Worm (Caenorhabditis elegans) whole organism, L3 larva: Measurements from ENCODE around the gene C25E10.7.

Source experiments
- R02D3.7 ChIP-seq: fragments of 150-350 bp; optimal IDR thresholded peaks from 2 replicates; lab custom pipeline; 2014; ENCODE audit warnings: missing biosample characterization, missing genetic modification characterization
- ZK546.5 ChIP-seq: sonication (generic microtip); optimal IDR thresholded peaks from 2 replicates; lab custom pipeline; 2017; ENCODE audit warnings: missing biosample characterization, missing genetic modification characterization
- ama-1 ChIP-seq: fragments of 150-350 bp; optimal IDR thresholded peaks from 2 replicates; lab custom pipeline; 2018
- ceh-16 ChIP-seq: sonication (generic microtip); optimal IDR thresholded peaks from 2 replicates; lab custom pipeline; 2017; ENCODE audit warnings: missing biosample characterization, missing genetic modification characterization
- ceh-28 ChIP-seq: fragments of 150-350 bp; optimal IDR thresholded peaks from 2 replicates; lab custom pipeline; 2014; ENCODE audit warnings: missing biosample characterization, missing genetic modification reagents, missing genetic modification characterization
- ceh-82 ChIP-seq: fragments of 150-350 bp; optimal IDR thresholded peaks from 2 replicates; lab custom pipeline; 2014; ENCODE audit warnings: missing biosample characterization, missing genetic modification characterization
- ceh-9 ChIP-seq: sonication (generic microtip); optimal IDR thresholded peaks from 2 replicates; lab custom pipeline; 2018; ENCODE audit warnings: missing biosample characterization, missing genetic modification characterization
- daf-12 ChIP-seq: fragments of 150-350 bp; optimal IDR thresholded peaks from 2 replicates; lab custom pipeline; 2014; ENCODE audit warnings: missing biosample characterization, missing genetic modification reagents, missing genetic modification characterization
- egl-27 ChIP-seq: sonication (generic microtip); optimal IDR thresholded peaks from 4 replicates; lab custom pipeline; 2017; ENCODE audit warnings: missing biosample characterization, missing genetic modification reagents, missing genetic modification characterization
- egl-5 ChIP-seq: fragments of 150-350 bp; optimal IDR thresholded peaks from 2 replicates; lab custom pipeline; 2017; ENCODE audit warnings: missing biosample characterization, missing genetic modification reagents, missing genetic modification characterization, inconsistent platforms
- elt-1 ChIP-seq: fragments of 150-350 bp; optimal IDR thresholded peaks from 2 replicates; lab custom pipeline; 2014; ENCODE audit warnings: missing biosample characterization, missing genetic modification characterization
- elt-2 ChIP-seq: sonication (generic microtip); optimal IDR thresholded peaks from 2 replicates; lab custom pipeline; 2016; ENCODE audit warnings: missing genetic modification reagents, mild to moderate bottlenecking, missing genetic modification characterization, missing compliant biosample characterization
- elt-3 ChIP-seq, 3 experiments: fragments of 150-350 bp in 1 of 3; sonication (generic microtip) in 2 of 3; optimal IDR thresholded peaks; 2 replicates in 2 of 3; 4 replicates in 1 of 3; lab custom pipeline; 2014 to 2017; ENCODE audit warnings: missing biosample characterization in 3 of 3, missing genetic modification characterization in 3 of 3
- eor-1 ChIP-seq, 2 experiments: fragments of 150-350 bp; optimal IDR thresholded peaks; 2 replicates each; lab custom pipeline; 2014 to 2018; ENCODE audit warnings: missing biosample characterization in 2 of 2, missing genetic modification characterization in 2 of 2
- fkh-2 ChIP-seq: fragments of 150-350 bp; optimal IDR thresholded peaks from 2 replicates; lab custom pipeline; 2014; ENCODE audit warnings: missing biosample characterization, missing genetic modification reagents, missing genetic modification characterization
- fos-1 ChIP-seq: fragments of 150-350 bp; optimal IDR thresholded peaks from 2 replicates; lab custom pipeline; 2014; ENCODE audit warnings: missing biosample characterization, missing genetic modification characterization
- hmg-11 ChIP-seq: sonication (generic microtip); optimal IDR thresholded peaks from 2 replicates; lab custom pipeline; 2016; ENCODE audit warnings: missing genetic modification characterization, missing compliant biosample characterization
- jun-1 ChIP-seq: fragments of 150-350 bp; optimal IDR thresholded peaks from 2 replicates; lab custom pipeline; 2014; ENCODE audit warnings: missing biosample characterization, missing genetic modification reagents, missing genetic modification characterization
- lin-15B ChIP-seq: fragments of 150-350 bp; optimal IDR thresholded peaks from 2 replicates; lab custom pipeline; 2014; ENCODE audit warnings: missing biosample characterization, missing genetic modification characterization
- lin-39 ChIP-seq: fragments of 150-350 bp; optimal IDR thresholded peaks from 2 replicates; lab custom pipeline; 2018; ENCODE audit warnings: missing biosample characterization, missing genetic modification reagents, missing genetic modification characterization
- mml-1 ChIP-seq: fragments of 150-350 bp; sonication (generic microtip); optimal IDR thresholded peaks from 3 replicates; lab custom pipeline; 2014; ENCODE audit warnings: missing biosample characterization, missing genetic modification characterization
- nfya-1 ChIP-seq: sonication (generic microtip); optimal IDR thresholded peaks from 2 replicates; lab custom pipeline; 2017; ENCODE audit warnings: missing genetic modification characterization, mild to moderate bottlenecking, missing compliant biosample characterization, antibody characterized with exemption, moderate library complexity; ENCODE audit not compliant: insufficient read depth
- nhr-11 ChIP-seq: fragments of 150-350 bp; optimal IDR thresholded peaks from 2 replicates; lab custom pipeline; 2014; ENCODE audit warnings: missing biosample characterization, missing genetic modification characterization
- nhr-23 ChIP-seq: fragments of 150-350 bp; optimal IDR thresholded peaks from 2 replicates; lab custom pipeline; 2014; ENCODE audit warnings: missing biosample characterization, missing genetic modification reagents, missing genetic modification characterization
- nhr-237 ChIP-seq: fragments of 150-350 bp; optimal IDR thresholded peaks from 2 replicates; lab custom pipeline; 2014; ENCODE audit warnings: missing biosample characterization, missing genetic modification characterization
- nhr-25 ChIP-seq: sonication (generic microtip); optimal IDR thresholded peaks from 2 replicates; lab custom pipeline; 2017; ENCODE audit warnings: missing biosample characterization, missing genetic modification characterization
- nhr-28 ChIP-seq: fragments of 150-350 bp; optimal IDR thresholded peaks from 2 replicates; lab custom pipeline; 2014; ENCODE audit warnings: missing biosample characterization, missing genetic modification characterization
- nhr-67 ChIP-seq: fragments of 150-350 bp; optimal IDR thresholded peaks from 2 replicates; lab custom pipeline; 2014; ENCODE audit warnings: missing biosample characterization, missing genetic modification characterization
- nhr-76 ChIP-seq: fragments of 150-350 bp; sonication (generic microtip); optimal IDR thresholded peaks from 5 replicates; lab custom pipeline; 2014; ENCODE audit warnings: missing biosample characterization, missing genetic modification characterization
- sea-2 ChIP-seq: fragments of 150-350 bp; sonication (generic microtip); optimal IDR thresholded peaks from 4 replicates; lab custom pipeline; 2014; ENCODE audit warnings: missing biosample characterization, missing genetic modification reagents, missing genetic modification characterization
- skn-1 ChIP-seq: fragments of 150-350 bp; optimal IDR thresholded peaks from 2 replicates; lab custom pipeline; 2014; ENCODE audit warnings: missing biosample characterization, missing genetic modification characterization
- tbx-2 ChIP-seq: sonication (generic microtip); optimal IDR thresholded peaks from 2 replicates; lab custom pipeline; 2016; ENCODE audit warnings: mild to moderate bottlenecking, missing genetic modification characterization, missing compliant biosample characterization
- unc-39 ChIP-seq: sonication (generic microtip); optimal IDR thresholded peaks from 4 replicates; lab custom pipeline; 2017; ENCODE audit warnings: missing biosample characterization, missing genetic modification characterization
- unc-62 ChIP-seq: fragments of 150-350 bp; sonication (generic microtip); optimal IDR thresholded peaks from 4 replicates; lab custom pipeline; 2014; ENCODE audit warnings: missing biosample characterization, missing genetic modification reagents, missing genetic modification characterization
- zag-1 ChIP-seq: fragments of 150-350 bp; optimal IDR thresholded peaks from 2 replicates; lab custom pipeline; 2014; ENCODE audit warnings: missing biosample characterization, missing genetic modification characterization
- ztf-11 ChIP-seq: fragments of 150-350 bp; optimal IDR thresholded peaks from 2 replicates; lab custom pipeline; 2014; ENCODE audit warnings: missing biosample characterization, missing genetic modification characterization
- ztf-4 ChIP-seq: fragments of 150-350 bp; optimal IDR thresholded peaks from 2 replicates; lab custom pipeline; 2014; ENCODE audit warnings: missing biosample characterization, missing genetic modification characterization

The C25E10.7 gene

DNA sequence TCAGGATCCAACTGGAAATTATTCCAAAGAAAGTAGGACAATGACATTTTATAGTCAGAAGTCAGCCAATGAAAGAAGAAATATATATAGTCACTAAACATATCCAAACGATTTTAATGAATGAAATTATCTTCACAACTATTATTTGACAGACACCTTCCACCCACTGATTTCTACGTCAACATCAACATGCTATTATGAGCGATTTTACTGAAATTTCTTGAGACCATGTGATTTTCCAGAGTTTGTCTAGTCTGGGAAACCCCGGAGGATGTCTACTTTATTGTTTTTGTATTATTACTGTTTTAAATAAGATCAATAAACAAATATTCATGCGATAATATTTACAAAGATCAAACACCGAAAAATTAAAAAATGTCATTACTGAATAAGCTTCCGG is 35.5 kb downstream of the C25E10.7 start, which contains the start of gene srt-18:
Gene srt-18 (minus strand): TSS at position 101 of the 400 bp plus-strand sequence.
- TF ChIP-seq ceh-28, result no peak
- TF ChIP-seq, all 47 proteins: peak for 0

DNA sequence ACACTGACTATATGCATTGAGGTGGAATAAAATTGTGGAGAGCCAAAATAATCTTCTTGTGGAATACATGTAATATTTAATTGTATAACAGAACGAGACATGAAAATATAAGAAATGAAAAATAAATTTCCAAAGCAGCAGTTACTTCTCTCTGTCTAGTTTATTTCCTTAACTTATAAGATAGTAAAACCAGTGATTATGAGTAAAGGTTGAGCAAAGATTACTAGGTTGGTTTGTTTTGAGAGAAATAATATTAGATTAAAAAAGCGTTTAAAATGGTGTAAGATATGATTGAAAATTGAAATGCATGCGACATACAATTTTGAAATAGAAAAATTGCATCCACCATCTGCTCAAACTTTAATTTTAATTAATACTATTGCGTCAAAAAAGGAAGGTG is 37.2 kb downstream of the C25E10.7 start, which contains the start of gene srh-201:
Gene srh-201 (minus strand): TSS at position 101 of the 400 bp plus-strand sequence.
- TF ChIP-seq nhr-11 (tag; lab: Kevin White, UChicago) (no peak), daf-12 (tag; lab: Kevin White, UChicago) (no peak), unc-62 (GFP tag; lab: Kevin White, UChicago) (no peak), ceh-28 (no peak), nhr-28 (tag; lab: Kevin White, UChicago) (no peak), zag-1 (tag; lab: Kevin White, UChicago) (no peak), ceh-9 (tag; lab: Kevin White, UChicago) (no peak), ceh-82 (tag; lab: Kevin White, UChicago) (no peak), fkh-2 (tag; lab: Kevin White, UChicago) (no peak), fos-1 (tag; lab: Kevin White, UChicago) (no peak), ztf-11 (no peak), nhr-237 (tag; lab: Kevin White, UChicago) (no peak)

ce11 chrV:9009175-9009574 is 41.8 kb downstream of the C25E10.7 start, which contains the start of gene srx-2:
Gene srx-2 (plus strand): TSS chrV:9009475.
- TF ChIP-seq R02D3.7 (tag; lab: Kevin White, UChicago) (no peak), fkh-2 (tag; lab: Kevin White, UChicago) (no peak), egl-27 (tag; lab: Kevin White, UChicago) (no peak), tbx-2 (tag; lab: Kevin White, UChicago) (no peak), nhr-76 (tag; lab: Kevin White, UChicago) (no peak), jun-1 (no peak), ceh-28 (no peak), skn-1 (tag; lab: Kevin White, UChicago) (no peak), nhr-23 (tag; lab: Kevin White, UChicago) (no peak), ama-1 (lab: Kevin White, UChicago) (no peak), unc-39 (tag; lab: Kevin White, UChicago) (no peak), ceh-82 (tag; lab: Kevin White, UChicago) (no peak), nhr-25 (tag; lab: Kevin White, UChicago) (no peak), elt-3 (tag; optimal IDR thresholded peaks at IDR 0.05; lab: Kevin White, UChicago) (no peak), egl-5 (tag; lab: Kevin White, UChicago) (no peak), nhr-11 (tag; lab: Kevin White, UChicago) (no peak), ztf-4 (no peak)

DNA sequence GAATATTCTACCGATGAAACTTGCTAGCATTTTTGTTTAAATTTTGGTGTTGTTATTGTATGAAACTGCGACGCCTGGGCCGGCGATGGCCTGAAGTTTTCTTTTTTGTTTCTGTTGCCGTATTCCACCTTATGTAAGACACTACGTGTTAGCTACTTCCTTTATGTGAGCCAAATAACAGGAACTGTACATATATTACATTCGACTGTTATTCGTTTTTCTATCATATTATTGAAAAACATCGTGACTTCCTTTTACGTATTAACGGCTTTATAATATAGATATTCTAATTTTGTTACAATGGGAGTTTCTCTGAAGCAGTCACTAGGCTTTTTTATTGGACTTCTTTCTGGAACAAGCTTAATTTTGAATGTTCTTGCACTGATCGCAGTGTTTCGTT is 45.8 kb downstream of the C25E10.7 start, which contains the start of gene srx-3:
Gene srx-3 (plus strand): TSS at position 301 of the 400 bp plus-strand sequence.
- TF ChIP-seq fos-1 (tag; lab: Kevin White, UChicago) (no peak), nhr-67 (tag; lab: Kevin White, UChicago) (no peak), eor-1 (tag; optimal IDR thresholded peaks at IDR 0.05; lab: Kevin White, UChicago) (no peak), zag-1 (tag; lab: Kevin White, UChicago) (no peak), ceh-9 (tag; lab: Kevin White, UChicago) (no peak), hmg-11 (no peak), ztf-11 (no peak), ama-1 (lab: Kevin White, UChicago) (no peak), sea-2 (no peak), elt-2 (tag; lab: Kevin White, UChicago) (no peak), ceh-28 (no peak), egl-27 (tag; lab: Kevin White, UChicago) (no peak), lin-39 (tag; lab: Kevin White, UChicago) (no peak), ceh-82 (tag; lab: Kevin White, UChicago) (no peak), daf-12 (tag; lab: Kevin White, UChicago) (no peak)

- TF ChIP-seq tbx-2 (tag; lab: Kevin White, UChicago) (no peak), nhr-28 (tag; lab: Kevin White, UChicago) (no peak), elt-2 (tag; lab: Kevin White, UChicago) (no peak), nhr-11 (tag; lab: Kevin White, UChicago) (no peak), nfya-1 (tag; lab: Kevin White, UChicago) (no peak), zag-1 (tag; lab: Kevin White, UChicago) (no peak), ZK546.5 (tag; lab: Kevin White, UChicago) (no peak), ztf-11 (no peak), elt-1 (no peak), lin-15B (tag; lab: Kevin White, UChicago) (no peak), nhr-237 (tag; lab: Kevin White, UChicago) (no peak), sea-2 (no peak), ceh-16 (tag; lab: Kevin White, UChicago) (no peak), ztf-4 (no peak), elt-3 (tag; optimal IDR thresholded peaks at IDR 0.05; lab: Kevin White, UChicago) (no peak), egl-27 (tag; lab: Kevin White, UChicago) (no peak), mml-1 (tag; lab: Kevin White, UChicago) (no peak)
- TF ChIP-seq, all 47 proteins: peak for 0
Observed at ce11 chrV:9003291-9003690, 47.7 kb downstream of the C25E10.7 start, which contains the start of gene srx-1. Gene srx-1 (plus strand): TSS chrV:9003672.
